Fruit fly (Drosophila melanogaster) whole organism, larva: ENCODE results near the gene dia.

Experiments used
- noc ChIP-seq: fragments of 200-800 bp; sonication (Bioruptor generic); optimal IDR thresholded peaks from 3 replicates; lab custom pipeline; 2019; ENCODE audit warnings: missing biosample characterization, mild to moderate bottlenecking, missing genetic modification characterization, moderate library complexity

Gene dia

DNA sequence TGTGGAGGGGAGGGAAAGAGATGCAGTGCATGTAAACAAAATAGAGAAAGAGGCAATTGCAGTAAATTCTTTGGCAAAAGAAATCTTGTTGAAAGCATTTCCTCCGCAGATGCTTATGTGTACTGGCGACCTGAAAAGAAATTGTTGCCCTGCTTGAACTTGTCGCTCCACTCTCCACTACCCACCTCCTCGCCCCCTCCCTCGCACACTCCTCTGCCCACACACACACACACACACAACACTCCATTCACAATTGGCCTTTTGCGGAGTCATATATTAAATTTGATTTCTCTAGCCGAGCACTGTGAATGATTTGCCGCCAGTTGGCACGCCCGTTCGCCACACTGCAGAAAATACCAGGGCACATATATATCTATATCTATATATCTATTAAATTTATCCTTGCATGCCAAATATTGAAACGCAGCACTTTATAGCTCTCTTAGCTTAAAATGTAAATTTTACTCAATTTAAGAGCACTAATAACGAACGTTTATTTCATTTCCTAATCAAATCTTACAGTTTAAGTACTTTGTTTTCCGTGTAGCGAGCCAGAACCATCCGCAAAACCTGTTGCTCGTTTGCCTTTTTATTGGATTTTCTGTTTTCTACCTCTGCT lies 1.0 kb downstream of the dia start:
- peak; percentile 79 for TF ChIP-seq noc (tag; lab: Kevin White, UChicago)

- peak; percentile 50 for TF ChIP-seq noc (tag; lab: Kevin White, UChicago)
Observed at dm6 chr2L:20759809-20760485, 2.0 kb downstream of the dia start.

dm6 chr2L:20760956-20761355 lies 3.0 kb downstream of the dia start:
- TF ChIP-seq noc (tag; lab: Kevin White, UChicago), result no peak

DNA sequence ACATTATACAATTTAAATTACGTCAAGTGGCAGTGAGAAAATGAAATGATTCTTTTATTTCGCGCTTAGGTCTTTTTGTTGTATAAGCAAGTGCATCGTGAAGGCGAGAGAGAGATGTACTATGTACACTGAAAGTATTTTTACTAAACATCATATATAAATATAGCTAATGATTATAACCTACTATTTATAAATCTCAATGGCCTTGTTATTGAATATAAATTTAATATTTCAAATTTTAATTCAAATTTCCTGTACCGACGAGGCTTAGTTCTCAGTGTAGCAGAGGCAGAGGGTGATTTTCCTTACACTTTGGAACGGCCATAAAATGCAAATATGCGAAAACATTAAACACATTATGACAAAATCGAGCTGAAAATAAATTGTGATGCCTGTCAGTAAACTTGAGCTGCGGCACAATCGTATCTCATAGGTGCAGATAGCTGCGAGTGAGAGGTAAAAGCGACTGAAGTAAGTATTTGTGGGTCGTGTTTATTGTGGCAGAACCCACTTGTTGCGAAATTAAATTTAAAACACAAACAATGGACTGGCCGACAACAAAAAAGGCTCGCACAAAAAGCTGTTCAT lies 4.1 kb downstream of the dia start:
- peak; percentile 52 for TF ChIP-seq noc (tag; lab: Kevin White, UChicago)

DNA sequence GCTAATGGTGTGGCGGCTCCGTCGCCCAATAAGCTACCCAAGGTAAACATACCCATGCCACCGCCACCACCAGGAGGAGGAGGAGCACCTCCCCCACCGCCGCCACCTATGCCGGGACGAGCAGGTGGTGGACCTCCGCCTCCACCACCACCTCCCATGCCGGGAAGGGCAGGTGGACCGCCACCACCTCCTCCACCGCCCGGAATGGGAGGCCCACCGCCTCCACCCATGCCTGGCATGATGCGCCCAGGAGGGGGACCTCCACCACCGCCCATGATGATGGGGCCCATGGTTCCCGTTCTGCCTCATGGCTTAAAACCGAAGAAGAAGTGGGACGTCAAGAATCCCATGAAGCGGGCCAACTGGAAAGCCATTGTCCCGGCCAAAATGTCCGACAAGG lies 6.7 kb downstream of the dia start:
- TF ChIP-seq noc (tag; lab: Kevin White, UChicago), result no peak

DNA sequence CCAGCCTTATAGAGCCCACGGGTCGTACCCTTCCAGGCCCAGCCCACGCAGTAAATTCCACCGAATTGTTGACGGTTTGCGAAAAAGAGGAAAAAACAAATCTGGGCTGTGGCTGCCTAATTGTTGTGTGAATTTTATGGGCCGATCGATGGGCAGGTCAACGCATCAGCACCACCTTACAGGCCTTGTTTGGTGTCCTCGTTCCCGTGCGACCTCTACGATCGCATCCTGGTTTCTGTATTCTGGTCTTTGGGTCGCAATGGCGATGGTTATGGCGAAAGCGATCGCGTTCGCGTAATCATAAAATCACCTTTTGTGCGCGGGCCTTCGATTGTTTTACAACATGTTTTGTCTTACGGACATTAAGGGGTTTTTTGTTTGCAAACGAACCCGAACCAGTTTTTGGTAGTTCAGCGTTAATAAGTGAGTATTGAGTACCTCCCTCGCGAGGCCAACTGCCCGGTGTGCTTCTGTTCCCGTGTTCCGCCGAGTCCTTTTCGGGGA lies 10.7 kb downstream of the dia start:
- TF ChIP-seq noc (tag; lab: Kevin White, UChicago), result no peak

DNA sequence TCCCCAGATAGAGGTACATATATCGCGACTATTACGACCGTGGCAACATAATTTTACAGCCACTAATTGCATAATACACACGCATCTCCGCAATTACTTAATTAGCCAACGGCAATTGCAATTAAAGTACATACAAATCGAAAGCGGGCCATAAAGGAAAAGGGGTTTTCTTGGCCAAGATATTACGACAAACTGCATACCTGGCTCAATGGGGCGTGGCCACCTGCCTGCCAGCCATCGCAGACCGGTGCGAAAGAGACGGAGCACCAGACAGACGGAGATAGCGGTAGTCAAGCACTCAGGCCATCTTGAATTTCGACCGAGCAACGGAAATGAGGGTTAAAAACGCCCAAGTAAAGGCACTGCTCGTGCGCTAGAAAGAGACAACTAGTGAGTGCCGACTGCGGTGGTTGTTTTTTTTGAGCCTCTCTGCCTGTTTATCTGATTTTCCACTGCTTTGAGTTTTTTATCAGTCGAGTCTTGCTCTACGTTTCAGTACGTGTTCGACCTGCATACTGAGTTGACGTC lies 12.4 kb downstream of the dia start, which contains the start of gene cad:
Gene cad (plus strand): TSS at position 490 of the 528 bp plus-strand sequence.
- TF ChIP-seq noc (tag; lab: Kevin White, UChicago), result peak; percentile 51

- TF ChIP-seq noc (tag; lab: Kevin White, UChicago), result peak; percentile 16
Observed at dm6 chr2L:20773453-20774054, 15.6 kb downstream of the dia start.

DNA sequence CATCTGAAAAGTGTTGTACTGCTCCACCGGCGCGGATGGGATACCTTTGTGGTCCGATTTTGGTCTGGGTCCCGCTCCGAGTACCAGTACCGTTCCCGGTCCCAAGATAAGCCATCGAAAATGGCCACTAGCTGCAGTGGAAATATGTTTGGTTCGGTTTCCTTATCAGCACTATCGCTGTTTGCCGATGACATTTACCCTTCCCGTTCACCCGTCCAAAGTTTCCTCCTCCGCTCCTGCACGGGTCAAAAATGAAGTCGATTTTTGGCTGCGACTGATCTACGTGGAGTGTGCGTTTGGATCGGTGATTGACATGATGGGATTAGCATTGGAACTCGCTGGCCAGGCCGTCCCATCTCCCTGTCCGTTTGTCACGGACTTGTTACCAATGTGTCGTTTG lies 16.5 kb downstream of the dia start:
- TF ChIP-seq noc (tag; lab: Kevin White, UChicago), result no peak

dm6 chr2L:20775941-20776340 lies 18.0 kb downstream of the dia start:
- TF ChIP-seq noc (tag; lab: Kevin White, UChicago), result peak; percentile 53

DNA sequence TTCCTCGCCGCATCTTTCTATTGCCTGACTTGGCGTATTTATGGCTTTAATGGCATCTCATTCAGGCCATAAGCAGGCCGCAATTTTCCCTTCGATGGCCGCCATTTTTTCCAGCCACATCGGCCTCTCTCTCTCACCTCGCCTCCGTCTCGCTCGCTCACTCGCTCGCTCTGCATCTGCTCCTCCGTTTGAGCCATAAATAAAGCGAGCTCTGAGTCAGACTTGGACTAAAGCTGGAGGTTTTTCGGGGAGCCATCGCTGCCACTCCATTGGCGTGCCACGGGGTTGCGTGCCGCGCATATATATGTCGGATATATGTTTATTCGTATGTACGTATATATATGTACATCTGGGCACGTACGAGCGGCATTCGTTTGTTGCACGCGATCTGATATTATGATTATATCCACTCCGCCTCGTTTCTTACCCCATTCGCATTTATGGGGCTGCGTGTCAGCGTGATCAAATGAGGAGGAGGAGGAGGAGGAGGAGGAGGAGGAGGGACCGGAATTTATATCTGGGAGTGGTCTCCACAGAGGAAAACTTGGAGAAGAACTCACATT lies 19.1 kb downstream of the dia start:
- no peak for TF ChIP-seq noc (tag; lab: Kevin White, UChicago)

- no peak for TF ChIP-seq noc (tag; lab: Kevin White, UChicago)
Observed at dm6 chr2L:20778380-20778779, 20.4 kb downstream of the dia start.

- TF ChIP-seq noc (tag; lab: Kevin White, UChicago), result peak; percentile 78
Observed at dm6 chr2L:20780768-20781167, 22.8 kb downstream of the dia start.

DNA sequence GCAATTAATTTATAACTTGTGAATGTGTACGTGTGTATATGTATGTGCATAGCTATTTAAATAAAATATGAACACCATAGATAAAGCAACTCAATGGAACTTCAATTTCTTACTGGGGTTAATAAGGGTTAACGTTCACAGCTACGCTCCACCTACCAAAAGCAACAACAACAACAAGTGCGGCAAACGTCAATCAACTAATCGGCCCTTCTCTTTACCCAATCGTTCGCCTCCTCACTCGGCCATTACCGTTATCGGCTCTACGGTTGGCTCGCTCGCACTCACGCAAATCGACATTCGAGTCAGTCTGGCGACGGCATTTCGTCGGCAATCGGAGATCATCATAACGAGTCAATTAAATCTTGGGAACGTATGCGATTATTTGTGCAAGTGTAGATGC lies 25.1 kb downstream of the dia start:
- no peak for TF ChIP-seq noc (tag; lab: Kevin White, UChicago)

- peak; percentile 56 for TF ChIP-seq noc (tag; lab: Kevin White, UChicago)
Observed at dm6 chr2L:20783908-20784307, 26.0 kb downstream of the dia start.

dm6 chr2L:20785333-20785732 lies 27.4 kb downstream of the dia start:
- no peak for TF ChIP-seq noc (tag; lab: Kevin White, UChicago)
